Worm (Caenorhabditis elegans) whole organism, early embryonic: ENCODE results near the gene T24D8.6.
A peak's percentile ranks its signal among the peaks of the same experiment; 100 is the strongest.

Experiments
- B0310.2 ChIP-seq: sonication (generic microtip); optimal IDR thresholded peaks from 2 replicates; lab custom pipeline; 2016; ENCODE audit warnings: mild to moderate bottlenecking, missing genetic modification characterization, missing compliant biosample characterization
- F13C5.2 ChIP-seq: sonication (generic microtip); optimal IDR thresholded peaks from 2 replicates; lab custom pipeline; 2017; ENCODE audit warnings: mild to moderate bottlenecking, missing genetic modification characterization, inconsistent platforms, missing compliant biosample characterization
- aly-1 ChIP-seq: sonication (generic microtip); optimal IDR thresholded peaks from 2 replicates; lab custom pipeline; 2016; ENCODE audit warnings: missing genetic modification characterization, missing compliant biosample characterization
- ama-1 ChIP-seq: fragments of 150-350 bp; optimal IDR thresholded peaks from 2 replicates; lab custom pipeline; 2014
- ceh-13 ChIP-seq: fragments of 200-800 bp; sonication (Bioruptor generic); optimal IDR thresholded peaks from 2 replicates; lab custom pipeline; 2018; ENCODE audit warnings: mild to moderate bottlenecking, missing genetic modification characterization, missing compliant biosample characterization
- ceh-36 ChIP-seq: sonication (generic microtip); optimal IDR thresholded peaks from 2 replicates; lab custom pipeline; 2016; ENCODE audit warnings: missing genetic modification characterization, inconsistent platforms, missing compliant biosample characterization
- ets-7 ChIP-seq: sonication (generic microtip); optimal IDR thresholded peaks from 2 replicates; lab custom pipeline; 2016; ENCODE audit warnings: missing genotype, missing genetic modification characterization, missing compliant biosample characterization
- flt-1 ChIP-seq: fragments of 200-800 bp; sonication (Bioruptor generic); IDR thresholded peaks from 2 replicates; pipeline ENCODE4 v1.3.6; 2022; ENCODE audit warnings: missing genetic modification characterization, missing compliant biosample characterization
- hmbx-1 ChIP-seq: sonication (generic microtip); optimal IDR thresholded peaks from 2 replicates; lab custom pipeline; 2016; ENCODE audit warnings: mild to moderate bottlenecking, missing genetic modification characterization, missing compliant biosample characterization
- hmg-4 ChIP-seq: fragments of 200-800 bp; sonication (Bioruptor generic); optimal IDR thresholded peaks from 2 replicates; lab custom pipeline; 2018; ENCODE audit warnings: mild to moderate bottlenecking, missing genetic modification characterization, missing compliant biosample characterization
- hnd-1 ChIP-seq: sonication (generic microtip); optimal IDR thresholded peaks from 2 replicates; lab custom pipeline; 2016; ENCODE audit warnings: missing genetic modification characterization, missing compliant biosample characterization
- pes-1 ChIP-seq: fragments of 200-800 bp; sonication (Bioruptor generic); IDR thresholded peaks from 2 replicates; pipeline ENCODE4 v1.3.6; 2022; ENCODE audit warnings: missing genetic modification reagents, missing genetic modification characterization, missing compliant biosample characterization
- scrt-1 ChIP-seq: fragments of 200-800 bp; sonication (Bioruptor generic); IDR thresholded peaks from 2 replicates; pipeline ENCODE4 v1.3.6; 2022; ENCODE audit warnings: missing genetic modification characterization, missing compliant biosample characterization
- sea-1 ChIP-seq: fragments of 200-800 bp; sonication (Bioruptor generic); conservative IDR thresholded peaks from 2 replicates; pipeline ENCODE4 v1.3.6; 2022; ENCODE audit warnings: missing genetic modification characterization, missing compliant biosample characterization
- tbx-11 ChIP-seq: fragments of 200-800 bp; sonication (Bioruptor generic); IDR thresholded peaks from 2 replicates; pipeline ENCODE4 v1.3.6; 2022; ENCODE audit warnings: missing genetic modification characterization, missing compliant biosample characterization
- tbx-37 ChIP-seq: fragments of 200-800 bp; sonication (Bioruptor generic); conservative IDR thresholded peaks from 2 replicates; pipeline ENCODE4 v1.3.6; 2022; ENCODE audit warnings: missing genetic modification reagents, missing genetic modification characterization, missing compliant biosample characterization
- tra-4 ChIP-seq: sonication (generic microtip); optimal IDR thresholded peaks from 2 replicates; lab custom pipeline; 2017; ENCODE audit warnings: missing genetic modification characterization, missing compliant biosample characterization

T24D8.6 gene

DNA sequence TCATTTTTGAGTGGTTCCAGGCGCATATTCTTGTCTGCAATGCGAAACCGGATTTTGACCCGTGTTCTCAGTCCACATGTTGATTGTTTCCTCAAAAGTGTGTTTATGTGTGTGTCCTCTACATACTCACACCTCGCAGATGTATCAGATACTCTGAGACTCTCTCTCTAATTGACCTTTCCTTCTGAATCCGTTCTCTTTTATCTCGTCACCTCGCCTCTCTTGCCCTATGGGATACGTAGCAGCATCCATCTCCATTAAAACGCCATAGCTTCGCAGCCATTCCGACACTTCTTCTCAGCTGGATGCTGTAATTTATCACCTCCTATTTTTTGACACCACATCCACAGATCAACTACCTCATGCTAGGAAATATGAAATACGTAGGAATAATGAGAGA is 35.3 kb downstream of the T24D8.6 start:
- TF ChIP-seq ama-1 (no peak), B0310.2 (tag; lab: Kevin White, UChicago) (no peak), ceh-13 (GFP tag; lab: Kevin White, UChicago) (no peak), aly-1 (tag; lab: Kevin White, UChicago) (no peak), ceh-36 (tag; lab: Kevin White, UChicago) (no peak), flt-1 (GFP tag; lab: Robert Waterston, UW) (no peak), F13C5.2 (no peak), tra-4 (tag; lab: Kevin White, UChicago) (no peak), hmbx-1 (tag; lab: Kevin White, UChicago) (no peak), sea-1 (no peak), ets-7 (no peak), pes-1 (GFP tag; lab: Robert Waterston, UW) (no peak), hnd-1 (tag; lab: Kevin White, UChicago) (no peak), tbx-37 (GFP tag; lab: Robert Waterston, UW) (no peak), hmg-4 (GFP tag; lab: Kevin White, UChicago) (no peak), tbx-11 (GFP tag; lab: Robert Waterston, UW) (no peak)

DNA sequence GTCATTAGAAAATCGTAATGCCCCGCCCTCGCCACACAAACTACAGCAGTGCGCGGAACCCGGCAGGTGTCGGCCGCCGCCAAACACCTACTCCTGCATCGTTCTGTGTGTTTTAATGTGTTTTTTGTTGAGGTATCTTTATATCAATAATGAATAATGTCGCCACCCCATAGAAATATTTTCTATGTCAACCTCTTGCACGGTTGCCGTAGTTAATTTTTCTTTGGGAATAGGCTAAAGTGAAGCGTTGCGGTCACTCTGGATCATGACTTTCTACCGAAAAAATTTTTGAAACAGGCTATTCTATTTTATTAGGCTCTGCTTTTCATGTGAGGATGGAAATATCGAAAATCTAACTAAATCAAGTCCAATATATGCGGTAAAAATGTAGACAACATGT is 36.9 kb downstream of the T24D8.6 start:
- TF ChIP-seq pes-1 (GFP tag; lab: Robert Waterston, UW) (no peak), ceh-36 (tag; lab: Kevin White, UChicago) (no peak), ceh-13 (GFP tag; lab: Kevin White, UChicago) (no peak), F13C5.2 (no peak), flt-1 (GFP tag; lab: Robert Waterston, UW) (no peak), ets-7 (no peak), tbx-37 (GFP tag; lab: Robert Waterston, UW) (no peak), hnd-1 (tag; lab: Kevin White, UChicago) (no peak), ama-1 (peak; percentile 77)

DNA sequence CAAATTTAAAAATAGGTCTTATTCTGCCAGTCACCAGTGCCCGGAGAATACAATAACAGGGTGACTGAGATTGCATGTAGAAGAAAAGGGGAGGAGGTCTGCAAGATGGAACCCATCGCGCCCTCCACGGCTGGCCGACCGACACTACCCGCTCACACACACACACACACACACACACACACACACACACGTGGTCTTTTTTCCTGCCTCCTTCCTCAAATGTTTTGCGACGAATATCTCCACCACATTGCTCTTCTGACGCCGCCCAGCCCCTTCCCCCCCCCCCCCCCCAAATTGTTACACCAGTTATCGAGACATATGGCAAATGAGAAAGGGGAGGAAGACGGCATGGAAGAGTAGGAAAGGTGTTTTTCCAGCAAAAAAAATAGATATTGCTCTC is 44.0 kb downstream of the T24D8.6 start:
- TF ChIP-seq tbx-37 (GFP tag; lab: Robert Waterston, UW), result 0 out of 2 replicates have a peak, but pooled peaks have one; percentile 19
- no peak for TF ChIP-seq hmbx-1 (tag; lab: Kevin White, UChicago)
- no peak for TF ChIP-seq sea-1
- peak; percentile 6 for TF ChIP-seq F13C5.2
- TF ChIP-seq hmg-4 (GFP tag; lab: Kevin White, UChicago), result peak; percentile 15

DNA sequence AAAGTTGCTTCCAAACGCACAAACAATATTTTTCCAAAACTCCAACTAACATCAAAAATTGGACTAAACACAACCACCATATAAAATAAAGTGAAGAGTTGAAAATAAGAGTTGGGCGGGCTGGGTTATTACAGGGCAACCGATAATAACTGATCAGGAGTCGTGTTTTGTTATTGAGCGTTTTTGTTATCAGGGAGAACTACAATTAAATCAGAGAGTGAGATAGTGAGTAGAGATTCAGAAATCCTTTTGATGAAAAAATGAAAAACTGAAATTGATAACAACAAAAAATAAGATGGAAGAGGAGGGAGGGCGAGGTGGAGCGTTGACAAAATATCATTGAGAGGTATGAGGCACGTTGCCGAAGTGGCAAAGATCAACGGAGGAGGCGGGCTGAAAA is 45.3 kb downstream of the T24D8.6 start:
- TF ChIP-seq ceh-13 (GFP tag; lab: Kevin White, UChicago) (no peak), hnd-1 (tag; lab: Kevin White, UChicago) (no peak), B0310.2 (tag; lab: Kevin White, UChicago) (no peak), ceh-36 (tag; lab: Kevin White, UChicago) (no peak)

DNA sequence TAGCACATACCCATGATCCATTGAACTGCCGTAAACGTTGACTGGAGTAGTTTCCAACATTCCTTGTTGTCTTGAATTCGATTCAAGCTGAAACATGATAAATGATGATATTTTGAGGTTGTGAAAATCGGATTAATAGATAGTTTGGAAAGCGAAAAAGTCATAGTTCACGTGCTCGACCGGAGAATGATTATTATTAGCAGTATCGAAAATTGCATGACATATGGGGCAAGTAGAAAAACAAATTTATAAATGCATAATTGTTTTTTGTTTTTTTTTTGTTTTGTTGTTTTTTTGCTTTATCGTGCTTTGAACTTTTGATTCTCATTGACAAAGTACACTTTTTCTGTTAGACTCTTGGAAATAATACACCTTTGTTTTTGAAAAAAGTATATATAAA is 46.6 kb downstream of the T24D8.6 start, which contains the start of gene aakg-4:
Gene aakg-4 (minus strand): TSS at position 101 of the 400 bp plus-strand sequence.
- TF ChIP-seq hmbx-1 (tag; lab: Kevin White, UChicago) (no peak), ets-7 (no peak), aly-1 (tag; lab: Kevin White, UChicago) (no peak), sea-1 (no peak), tbx-37 (GFP tag; lab: Robert Waterston, UW) (no peak), hnd-1 (tag; lab: Kevin White, UChicago) (no peak), F13C5.2 (no peak), ceh-36 (tag; lab: Kevin White, UChicago) (no peak), tbx-11 (GFP tag; lab: Robert Waterston, UW) (no peak), B0310.2 (tag; lab: Kevin White, UChicago) (no peak), scrt-1 (GFP tag; lab: Robert Waterston, UW) (no peak), ama-1 (no peak), hmg-4 (GFP tag; lab: Kevin White, UChicago) (no peak), tra-4 (tag; lab: Kevin White, UChicago) (no peak), flt-1 (GFP tag; lab: Robert Waterston, UW) (no peak), ceh-13 (GFP tag; lab: Kevin White, UChicago) (no peak)

DNA sequence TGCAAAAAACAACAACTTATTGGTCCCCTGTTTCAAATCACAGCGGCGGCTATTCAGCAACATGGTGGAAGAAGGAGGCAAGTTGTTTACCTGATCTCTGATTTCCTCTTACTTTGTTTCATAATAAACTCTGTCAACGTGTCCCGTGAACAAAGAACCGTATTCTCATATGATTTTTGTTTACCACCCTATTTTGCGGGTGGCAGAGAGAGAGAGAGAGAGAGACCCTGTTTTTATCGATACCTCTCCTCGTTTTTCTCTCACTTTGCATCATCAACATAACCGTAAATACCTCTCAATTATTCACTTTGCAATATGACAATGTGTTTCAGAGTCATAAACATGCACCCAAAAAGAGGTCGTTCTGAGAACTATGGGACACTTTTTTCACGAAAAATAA is 48.3 kb downstream of the T24D8.6 start:
- TF ChIP-seq tbx-37 (GFP tag; lab: Robert Waterston, UW) (no peak), flt-1 (GFP tag; lab: Robert Waterston, UW) (no peak), sea-1 (no peak), scrt-1 (GFP tag; lab: Robert Waterston, UW) (no peak), ets-7 (no peak), ama-1 (no peak), hmg-4 (GFP tag; lab: Kevin White, UChicago) (no peak), pes-1 (GFP tag; lab: Robert Waterston, UW) (no peak), aly-1 (tag; lab: Kevin White, UChicago) (no peak), tbx-11 (GFP tag; lab: Robert Waterston, UW) (no peak), tra-4 (tag; lab: Kevin White, UChicago) (no peak), hmbx-1 (tag; lab: Kevin White, UChicago) (no peak), B0310.2 (tag; lab: Kevin White, UChicago) (no peak), hnd-1 (tag; lab: Kevin White, UChicago) (no peak), F13C5.2 (no peak), ceh-13 (GFP tag; lab: Kevin White, UChicago) (no peak), ceh-36 (tag; lab: Kevin White, UChicago) (no peak)

DNA sequence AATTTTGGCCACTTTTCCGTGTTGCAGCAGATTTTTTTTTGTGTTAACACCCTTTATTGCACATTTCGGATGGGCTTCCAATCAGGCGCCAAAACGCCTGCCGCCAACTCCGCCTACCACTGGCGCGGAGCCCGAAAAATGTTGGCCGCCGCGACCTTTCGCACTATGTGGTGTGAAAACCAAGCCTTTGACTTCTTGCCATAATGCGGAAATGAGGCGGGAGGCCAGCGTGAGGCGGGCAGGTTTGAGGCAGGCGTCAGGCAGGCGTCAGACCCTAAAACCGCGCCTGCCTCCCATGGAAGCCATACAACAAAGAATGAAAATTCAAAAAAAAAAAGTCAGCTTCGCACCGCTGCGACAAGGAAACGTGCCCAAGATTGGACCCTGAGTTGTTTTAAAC is 48.9 kb downstream of the T24D8.6 start:
- TF ChIP-seq hnd-1 (tag; lab: Kevin White, UChicago) (no peak), scrt-1 (GFP tag; lab: Robert Waterston, UW) (no peak), hmbx-1 (tag; lab: Kevin White, UChicago) (no peak), pes-1 (GFP tag; lab: Robert Waterston, UW) (no peak), sea-1 (no peak), ceh-13 (GFP tag; lab: Kevin White, UChicago) (no peak), tra-4 (tag; lab: Kevin White, UChicago) (no peak), B0310.2 (tag; lab: Kevin White, UChicago) (no peak), tbx-37 (GFP tag; lab: Robert Waterston, UW) (no peak), aly-1 (tag; lab: Kevin White, UChicago) (no peak), ets-7 (no peak), flt-1 (GFP tag; lab: Robert Waterston, UW) (no peak), hmg-4 (GFP tag; lab: Kevin White, UChicago) (no peak), ama-1 (no peak), tbx-11 (GFP tag; lab: Robert Waterston, UW) (no peak), F13C5.2 (no peak), ceh-36 (tag; lab: Kevin White, UChicago) (no peak)
